Worm (Caenorhabditis elegans) whole organism, L3 larva: Measurements from ENCODE around the gene srx-130.

Source experiments
- egl-5 ChIP-seq: fragments of 150-350 bp; optimal IDR thresholded peaks from 2 replicates; lab custom pipeline; 2017; ENCODE audit warnings: missing biosample characterization, missing genetic modification reagents, missing genetic modification characterization, inconsistent platforms
- elt-1 ChIP-seq: fragments of 150-350 bp; optimal IDR thresholded peaks from 2 replicates; lab custom pipeline; 2014; ENCODE audit warnings: missing biosample characterization, missing genetic modification characterization
- elt-2 ChIP-seq: sonication (generic microtip); optimal IDR thresholded peaks from 2 replicates; lab custom pipeline; 2016; ENCODE audit warnings: missing genetic modification reagents, mild to moderate bottlenecking, missing genetic modification characterization, missing compliant biosample characterization
- elt-3 ChIP-seq, 3 experiments: fragments of 150-350 bp in 1 of 3; sonication (generic microtip) in 2 of 3; optimal IDR thresholded peaks; 2 replicates in 2 of 3; 4 replicates in 1 of 3; lab custom pipeline; 2014 to 2017; ENCODE audit warnings: missing biosample characterization in 3 of 3, missing genetic modification characterization in 3 of 3
- fos-1 ChIP-seq: fragments of 150-350 bp; optimal IDR thresholded peaks from 2 replicates; lab custom pipeline; 2014; ENCODE audit warnings: missing biosample characterization, missing genetic modification characterization
- hmg-11 ChIP-seq: sonication (generic microtip); optimal IDR thresholded peaks from 2 replicates; lab custom pipeline; 2016; ENCODE audit warnings: missing genetic modification characterization, missing compliant biosample characterization
- jun-1 ChIP-seq: fragments of 150-350 bp; optimal IDR thresholded peaks from 2 replicates; lab custom pipeline; 2014; ENCODE audit warnings: missing biosample characterization, missing genetic modification reagents, missing genetic modification characterization
- lin-15B ChIP-seq: fragments of 150-350 bp; optimal IDR thresholded peaks from 2 replicates; lab custom pipeline; 2014; ENCODE audit warnings: missing biosample characterization, missing genetic modification characterization
- nfya-1 ChIP-seq: sonication (generic microtip); optimal IDR thresholded peaks from 2 replicates; lab custom pipeline; 2017; ENCODE audit warnings: missing genetic modification characterization, mild to moderate bottlenecking, missing compliant biosample characterization, antibody characterized with exemption, moderate library complexity; ENCODE audit not compliant: insufficient read depth
- nhr-23 ChIP-seq: fragments of 150-350 bp; optimal IDR thresholded peaks from 2 replicates; lab custom pipeline; 2014; ENCODE audit warnings: missing biosample characterization, missing genetic modification reagents, missing genetic modification characterization
- nhr-25 ChIP-seq: sonication (generic microtip); optimal IDR thresholded peaks from 2 replicates; lab custom pipeline; 2017; ENCODE audit warnings: missing biosample characterization, missing genetic modification characterization
- nhr-43 ChIP-seq: sonication (generic microtip); optimal IDR thresholded peaks from 2 replicates; lab custom pipeline; 2016; ENCODE audit warnings: mild to moderate bottlenecking, missing genetic modification characterization, missing compliant biosample characterization; ENCODE audit not compliant: poor library complexity, severe bottlenecking
- pqm-1 ChIP-seq: fragments of 150-350 bp; optimal IDR thresholded peaks from 2 replicates; lab custom pipeline; 2017; ENCODE audit warnings: missing biosample characterization, missing genetic modification characterization, inconsistent platforms
- sea-2 ChIP-seq: fragments of 150-350 bp; sonication (generic microtip); optimal IDR thresholded peaks from 4 replicates; lab custom pipeline; 2014; ENCODE audit warnings: missing biosample characterization, missing genetic modification reagents, missing genetic modification characterization
- ztf-11 ChIP-seq: fragments of 150-350 bp; optimal IDR thresholded peaks from 2 replicates; lab custom pipeline; 2014; ENCODE audit warnings: missing biosample characterization, missing genetic modification characterization

srx-130 gene

ce11 chrV:13892457-13893375 lies 49.5 kb downstream of the srx-130 start, which contains the start of gene sptl-3:
sptl-3 (plus strand) TSS chrV:13893325.
- peak; percentile 0 to 46 (median 14) for TF ChIP-seq elt-3 (tag; optimal IDR thresholded peaks at IDR 0.05; lab: Kevin White, UChicago)
- TF ChIP-seq hmg-11 (tag; lab: Kevin White, UChicago): peak; percentile 3
- TF ChIP-seq ztf-11 (tag; lab: Kevin White, UChicago): no peak
- peak; percentile 53 for TF ChIP-seq nhr-23 (tag; lab: Kevin White, UChicago)
- TF ChIP-seq pqm-1 (tag; lab: Kevin White, UChicago): peak; percentile 18
- peak; percentile 71 for TF ChIP-seq nhr-43 (tag; lab: Kevin White, UChicago)
- TF ChIP-seq fos-1 (tag; lab: Kevin White, UChicago): no peak
- peak; percentile 48 for TF ChIP-seq nhr-25 (tag; lab: Kevin White, UChicago)
- TF ChIP-seq nfya-1: peak; percentile 18
- TF ChIP-seq jun-1: peak; percentile 56
- peak; percentile 54 for TF ChIP-seq lin-15B (tag; lab: Kevin White, UChicago)
- TF ChIP-seq elt-2: peak; percentile 92
- no peak for TF ChIP-seq sea-2 (GFP tag; lab: Kevin White, UChicago)

- TF ChIP-seq nhr-25 (tag; lab: Kevin White, UChicago) (no peak), pqm-1 (tag; lab: Kevin White, UChicago) (peak; percentile 92), elt-1 (tag; lab: Kevin White, UChicago) (no peak), elt-2 (peak; percentile 93), egl-5 (no peak)
Measured at ce11 chrV:13893583-13893982, 50.3 kb downstream of the srx-130 start.
